Worm (Caenorhabditis elegans) whole organism, L4 larva: Measurements from ENCODE around the gene F22F7.11.

Source experiments
- nhr-10 ChIP-seq: fragments of 150-350 bp; optimal IDR thresholded peaks from 2 replicates; lab custom pipeline; 2014; ENCODE audit warnings: missing biosample characterization, missing genetic modification characterization
- nhr-102 ChIP-seq: sonication (generic microtip); optimal IDR thresholded peaks from 2 replicates; lab custom pipeline; 2016; ENCODE audit warnings: mild to moderate bottlenecking, missing genetic modification characterization, moderate library complexity, missing compliant biosample characterization

DNA sequence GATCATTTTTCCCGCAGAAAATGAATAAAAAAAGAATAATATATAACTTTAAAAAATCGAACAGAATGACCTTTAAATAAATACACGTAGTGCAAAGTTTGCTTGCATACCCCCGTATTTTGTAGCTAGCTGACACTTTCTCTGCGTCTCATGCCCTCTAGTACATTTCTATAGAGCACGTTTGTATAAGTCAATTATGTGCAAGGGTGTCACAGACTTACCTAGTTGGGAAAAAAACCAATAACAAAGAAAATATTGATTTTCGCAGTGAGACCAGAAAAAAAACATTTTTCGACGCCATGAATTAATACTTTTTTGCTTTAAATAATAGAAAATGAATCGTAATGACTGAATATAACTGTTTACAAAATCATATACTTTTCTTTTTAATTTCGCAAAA is 10.3 kb upstream of the F22F7.11 start, which contains the start of gene ckb-4:
- TF ChIP-seq nhr-102 (tag; lab: Kevin White, UChicago) (no peak), nhr-10 (tag; lab: Kevin White, UChicago) (no peak)
